Worm (Caenorhabditis elegans) whole organism, L1 larva: ENCODE results near the gene prde-1.

Experiments used
- C34B4.2 ChIP-seq: sonication (generic microtip); optimal IDR thresholded peaks from 2 replicates; lab custom pipeline; 2017; ENCODE audit warnings: mild to moderate bottlenecking, missing genetic modification characterization, missing compliant biosample characterization
- Y116A8C.19 ChIP-seq: sonication (generic microtip); optimal IDR thresholded peaks from 2 replicates; lab custom pipeline; 2016; ENCODE audit warnings: missing compliant biosample characterization, missing genetic modification characterization, borderline replicate concordance
- ama-1 ChIP-seq: fragments of 150-350 bp; optimal IDR thresholded peaks from 2 replicates; lab custom pipeline; 2014
- blmp-1 ChIP-seq: fragments of 150-350 bp; optimal IDR thresholded peaks from 2 replicates; lab custom pipeline; 2014; ENCODE audit warnings: missing biosample characterization, missing genetic modification characterization
- ceh-63 ChIP-seq: fragments of 200-800 bp; sonication (Bioruptor generic); optimal IDR thresholded peaks from 2 replicates; lab custom pipeline; 2018; ENCODE audit warnings: mild to moderate bottlenecking, missing genetic modification characterization, missing compliant biosample characterization
- ceh-8 ChIP-seq: fragments of 200-800 bp; sonication (Bioruptor generic); optimal IDR thresholded peaks from 2 replicates; lab custom pipeline; 2018; ENCODE audit warnings: mild to moderate bottlenecking, missing genetic modification characterization, moderate library complexity, missing compliant biosample characterization
- ceh-90 ChIP-seq: sonication (generic microtip); optimal IDR thresholded peaks from 2 replicates; lab custom pipeline; 2016; ENCODE audit warnings: missing genetic modification characterization, missing compliant biosample characterization
- ces-1 ChIP-seq: fragments of 150-350 bp; optimal IDR thresholded peaks from 2 replicates; lab custom pipeline; 2014; ENCODE audit warnings: missing biosample characterization, missing genetic modification reagents, missing genetic modification characterization
- dsc-1 ChIP-seq: sonication (generic microtip); optimal IDR thresholded peaks from 2 replicates; lab custom pipeline; 2016; ENCODE audit warnings: mild to moderate bottlenecking, missing genetic modification characterization, missing compliant biosample characterization
- efl-1 ChIP-seq, 4 experiments: fragments of 150-350 bp; optimal IDR thresholded peaks in 3 of 4; peaks in 1 of 4; 1 replicate in 1 of 4; 2 replicates in 3 of 4; lab custom pipeline; 2014; ENCODE audit warnings: missing biosample characterization in 2 of 4, missing genetic modification characterization in 2 of 4, missing genetic modification reagents in 2 of 4
- efl-3 ChIP-seq: fragments of 200-800 bp; sonication (Bioruptor generic); optimal IDR thresholded peaks from 2 replicates; lab custom pipeline; 2018; ENCODE audit warnings: mild to moderate bottlenecking, missing genetic modification characterization, missing compliant biosample characterization
- egl-13 ChIP-seq: sonication (generic microtip); optimal IDR thresholded peaks from 2 replicates; lab custom pipeline; 2016; ENCODE audit warnings: missing genotype, missing genetic modification reagents, missing genetic modification characterization, missing compliant biosample characterization
- elt-2 ChIP-seq: sonication (generic microtip); optimal IDR thresholded peaks from 2 replicates; lab custom pipeline; 2016; ENCODE audit warnings: missing genetic modification characterization, mild to moderate bottlenecking, inconsistent platforms, missing compliant biosample characterization, missing genetic modification reagents
- elt-3 ChIP-seq, 6 experiments: fragments of 150-350 bp in 1 of 6; sonication (generic microtip); optimal IDR thresholded peaks; 2 replicates each; lab custom pipeline; 2017 to 2018; ENCODE audit warnings: missing biosample characterization in 6 of 6, missing genetic modification characterization in 6 of 6, inconsistent platforms in 1 of 6
- fkh-10 ChIP-seq: sonication (generic microtip); optimal IDR thresholded peaks from 2 replicates; lab custom pipeline; 2017; ENCODE audit warnings: missing biosample characterization, missing genetic modification reagents, missing genetic modification characterization
- fkh-4 ChIP-seq: sonication (generic microtip); optimal IDR thresholded peaks from 2 replicates; lab custom pipeline; 2016; ENCODE audit warnings: missing compliant biosample characterization, missing genetic modification characterization, borderline replicate concordance
- fkh-8 ChIP-seq: sonication (generic microtip); optimal IDR thresholded peaks from 2 replicates; lab custom pipeline; 2016; ENCODE audit warnings: mild to moderate bottlenecking, missing genetic modification characterization, missing compliant biosample characterization
- grh-1 ChIP-seq: fragments of 200-800 bp; sonication (Bioruptor generic); IDR thresholded peaks from 2 replicates; pipeline ENCODE4 v1.3.6; 2022; ENCODE audit warnings: missing genetic modification reagents, missing genetic modification characterization, missing compliant biosample characterization
- hlh-17 ChIP-seq: fragments of 200-800 bp; sonication (Bioruptor generic); optimal IDR thresholded peaks from 2 replicates; lab custom pipeline; 2018; ENCODE audit warnings: missing genetic modification characterization, mild to moderate bottlenecking, missing compliant biosample characterization, moderate library complexity, borderline replicate concordance
- irx-1 ChIP-seq: sonication (generic microtip); optimal IDR thresholded peaks from 2 replicates; lab custom pipeline; 2016; ENCODE audit warnings: missing genetic modification characterization, missing compliant biosample characterization
- jun-1 ChIP-seq: fragments of 150-350 bp; optimal IDR thresholded peaks from 2 replicates; lab custom pipeline; 2014; ENCODE audit warnings: missing biosample characterization, missing genetic modification reagents, missing genetic modification characterization
- lin-35 ChIP-seq, 2 experiments: fragments of 150-350 bp; optimal IDR thresholded peaks; 2 replicates each; lab custom pipeline; 2014; ENCODE audit warnings: missing biosample characterization in 2 of 2, missing genetic modification characterization in 2 of 2, missing genetic modification reagents in 2 of 2
- mab-9 ChIP-seq: fragments of 200-800 bp; sonication (Bioruptor generic); IDR thresholded peaks from 2 replicates; pipeline ENCODE4 v1.3.6; 2022; ENCODE audit warnings: missing genetic modification reagents, missing genetic modification characterization, missing compliant biosample characterization
- mdl-1 ChIP-seq, 2 experiments: fragments of 150-350 bp; optimal IDR thresholded peaks; 2 replicates each; lab custom pipeline; 2014 to 2017; ENCODE audit warnings: missing biosample characterization in 2 of 2, missing genetic modification characterization in 2 of 2, inconsistent platforms in 1 of 2
- nhr-11 ChIP-seq: fragments of 150-350 bp; optimal IDR thresholded peaks from 2 replicates; lab custom pipeline; 2014; ENCODE audit warnings: missing biosample characterization, missing genetic modification characterization
- nhr-19 ChIP-seq: fragments of 200-800 bp; sonication (Bioruptor generic); conservative IDR thresholded peaks from 2 replicates; pipeline ENCODE4 v1.3.6; 2022; ENCODE audit warnings: missing genetic modification characterization, missing compliant biosample characterization
- nhr-20 ChIP-seq: sonication (generic microtip); optimal IDR thresholded peaks from 2 replicates; lab custom pipeline; 2016; ENCODE audit warnings: mild to moderate bottlenecking, missing genetic modification characterization, missing compliant biosample characterization
- nhr-237 ChIP-seq: fragments of 150-350 bp; optimal IDR thresholded peaks from 2 replicates; lab custom pipeline; 2014; ENCODE audit warnings: missing biosample characterization, missing genetic modification characterization
- nhr-28 ChIP-seq: fragments of 150-350 bp; optimal IDR thresholded peaks from 2 replicates; lab custom pipeline; 2014; ENCODE audit warnings: missing biosample characterization, missing genetic modification characterization
- nhr-47 ChIP-seq: sonication (generic microtip); optimal IDR thresholded peaks from 2 replicates; lab custom pipeline; 2016; ENCODE audit warnings: mild to moderate bottlenecking, missing genetic modification characterization, moderate library complexity, missing compliant biosample characterization
- nhr-76 ChIP-seq: sonication (generic microtip); optimal IDR thresholded peaks from 2 replicates; lab custom pipeline; 2017; ENCODE audit warnings: missing biosample characterization, missing genetic modification characterization
- nhr-77 ChIP-seq: fragments of 150-350 bp; optimal IDR thresholded peaks from 2 replicates; lab custom pipeline; 2014; ENCODE audit warnings: missing biosample characterization, missing genetic modification characterization
- nhr-84 ChIP-seq: sonication (generic microtip); optimal IDR thresholded peaks from 2 replicates; lab custom pipeline; 2017; ENCODE audit warnings: missing biosample characterization, missing genetic modification characterization
- nhr-85 ChIP-seq: sonication (generic microtip); peaks from one replicate; lab custom pipeline; 2016; ENCODE audit warnings: missing genetic modification characterization, inconsistent platforms, missing compliant biosample characterization
- pax-3 ChIP-seq: fragments of 200-800 bp; sonication (Bioruptor generic); optimal IDR thresholded peaks from 2 replicates; lab custom pipeline; 2018; ENCODE audit warnings: mild to moderate bottlenecking, missing genetic modification characterization, moderate library complexity, missing compliant biosample characterization
- pqm-1 ChIP-seq: sonication (generic microtip); optimal IDR thresholded peaks from 3 replicates; lab custom pipeline; 2017; ENCODE audit warnings: missing biosample characterization, missing genetic modification characterization
- rnt-1 ChIP-seq: sonication (generic microtip); optimal IDR thresholded peaks from 2 replicates; lab custom pipeline; 2016; ENCODE audit warnings: mild to moderate bottlenecking, missing genetic modification characterization, moderate library complexity, missing compliant biosample characterization
- skn-1 ChIP-seq: fragments of 150-350 bp; optimal IDR thresholded peaks from 2 replicates; lab custom pipeline; 2014; ENCODE audit warnings: missing biosample characterization, missing genetic modification characterization
- snpc-4 ChIP-seq: fragments of 150-350 bp; optimal IDR thresholded peaks from 2 replicates; lab custom pipeline; 2014; ENCODE audit warnings: missing biosample characterization, missing genetic modification characterization
- sox-4 ChIP-seq: sonication (generic microtip); optimal IDR thresholded peaks from 2 replicates; lab custom pipeline; 2016; ENCODE audit warnings: missing genetic modification characterization, missing compliant biosample characterization
- sptf-1 ChIP-seq: fragments of 150-350 bp; optimal IDR thresholded peaks from 2 replicates; lab custom pipeline; 2014; ENCODE audit warnings: missing biosample characterization, missing genetic modification characterization
- tbx-2 ChIP-seq: sonication (generic microtip); optimal IDR thresholded peaks from 2 replicates; lab custom pipeline; 2016; ENCODE audit warnings: missing genetic modification characterization, missing compliant biosample characterization
- tlp-1 ChIP-seq: fragments of 150-350 bp; optimal IDR thresholded peaks from 2 replicates; lab custom pipeline; 2014; ENCODE audit warnings: missing biosample characterization, missing genetic modification characterization
- unc-130 ChIP-seq: fragments of 150-350 bp; optimal IDR thresholded peaks from 2 replicates; lab custom pipeline; 2017; ENCODE audit warnings: missing biosample characterization, missing genetic modification characterization, inconsistent platforms
- unc-86 ChIP-seq: sonication (generic microtip); optimal IDR thresholded peaks from 2 replicates; lab custom pipeline; 2016; ENCODE audit warnings: missing genetic modification characterization, missing compliant biosample characterization
- unc-98 ChIP-seq: fragments of 200-800 bp; sonication (Bioruptor generic); IDR thresholded peaks from 2 replicates; pipeline ENCODE4 v1.3.6; 2022; ENCODE audit warnings: missing genetic modification characterization, missing compliant biosample characterization
- vab-15 ChIP-seq: sonication (generic microtip); optimal IDR thresholded peaks from 2 replicates; lab custom pipeline; 2017; ENCODE audit warnings: missing genotype, mild to moderate bottlenecking, missing genetic modification characterization, missing compliant biosample characterization
- xbp-1 ChIP-seq: sonication (generic microtip); optimal IDR thresholded peaks from 2 replicates; lab custom pipeline; 2016; ENCODE audit warnings: missing genetic modification characterization, missing compliant biosample characterization
- zag-1 ChIP-seq: fragments of 150-350 bp; optimal IDR thresholded peaks from 2 replicates; lab custom pipeline; 2014; ENCODE audit warnings: missing biosample characterization, missing genetic modification characterization
- zip-4 ChIP-seq: fragments of 200-800 bp; sonication (Bioruptor generic); optimal IDR thresholded peaks from 2 replicates; lab custom pipeline; 2018; ENCODE audit warnings: mild to moderate bottlenecking, missing genetic modification characterization, moderate library complexity, missing compliant biosample characterization
- ztf-11 ChIP-seq, 2 experiments: sonication (generic microtip); optimal IDR thresholded peaks; 2 replicates each; lab custom pipeline; 2016 to 2017; ENCODE audit warnings: missing genetic modification characterization in 2 of 2, missing biosample characterization in 1 of 2, missing compliant biosample characterization in 1 of 2

The prde-1 gene

DNA sequence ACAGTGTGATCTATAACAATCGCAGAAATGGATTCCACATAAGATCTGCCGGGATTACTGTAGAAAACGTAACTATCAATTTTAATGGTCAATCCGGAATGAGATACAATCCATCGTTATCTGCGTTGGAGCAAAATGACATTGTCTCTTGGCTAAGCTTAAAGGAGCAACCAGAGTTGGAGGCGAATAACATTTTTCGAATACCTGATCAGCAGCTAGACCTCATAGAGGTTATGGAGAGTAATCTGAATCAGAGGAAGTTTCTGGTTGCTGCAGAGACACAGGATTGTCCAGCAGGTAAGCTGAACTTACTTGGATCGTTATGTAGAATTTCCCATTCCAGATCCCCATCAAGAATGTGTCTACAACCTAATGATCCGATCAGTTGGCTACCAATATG is 34.4 kb upstream of the prde-1 start:
- no peak for TF ChIP-seq fkh-10 (GFP tag; lab: Kevin White, UChicago)
- no peak for TF ChIP-seq efl-1 (optimal IDR thresholded peaks at IDR 0.05; lab: Kevin White, UChicago)
- TF ChIP-seq efl-1 (GFP tag; optimal IDR thresholded peaks at IDR 0.05 in 1 of 2; lab: Kevin White, UChicago) = peak in 1 of 2 experiments; percentile 79

DNA sequence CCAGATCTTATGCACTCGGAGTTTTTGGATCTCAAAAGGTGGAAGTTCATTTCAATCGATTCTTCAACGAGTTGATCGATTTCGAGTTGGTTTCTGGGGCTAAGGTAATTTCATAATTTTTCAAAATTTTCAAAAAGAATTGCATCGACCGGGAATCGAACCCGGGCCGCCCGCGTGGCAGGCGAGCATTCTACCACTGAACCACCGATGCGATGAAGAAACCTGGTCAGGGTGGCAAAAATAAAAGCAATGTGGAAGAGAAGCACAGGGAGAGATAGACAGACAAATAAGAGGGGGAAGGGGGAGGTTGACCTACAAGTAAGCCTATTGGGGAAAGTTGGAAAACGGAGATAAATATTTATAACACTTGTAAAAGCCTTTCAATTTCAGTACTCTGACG is 33.0 kb upstream of the prde-1 start:
- TF ChIP-seq nhr-28 (tag; lab: Kevin White, UChicago) (no peak), sptf-1 (no peak), nhr-47 (tag; lab: Kevin White, UChicago) (peak; percentile 54), fkh-4 (tag; lab: Kevin White, UChicago) (no peak), nhr-20 (tag; lab: Kevin White, UChicago) (peak; percentile 55), ztf-11 (tag; optimal IDR thresholded peaks at IDR 0.05; lab: Kevin White, UChicago) (peak in 1 of 2 experiments; percentile 4), nhr-85 (peak; percentile 54), fkh-8 (tag; lab: Kevin White, UChicago) (no peak), ama-1 (lab: Kevin White, UChicago) (no peak), vab-15 (no peak), rnt-1 (tag; lab: Kevin White, UChicago) (peak; percentile 73), hlh-17 (GFP tag; lab: Kevin White, UChicago) (no peak), Y116A8C.19 (tag; lab: Kevin White, UChicago) (no peak), nhr-237 (tag; lab: Kevin White, UChicago) (no peak), jun-1 (tag; lab: Kevin White, UChicago) (peak; percentile 0), tbx-2 (tag; lab: Kevin White, UChicago) (peak; percentile 16), irx-1 (tag; lab: Kevin White, UChicago) (no peak), nhr-11 (no peak), dsc-1 (tag; lab: Kevin White, UChicago) (no peak), grh-1 (no peak), efl-1 (optimal IDR thresholded peaks at IDR 0.05; lab: Kevin White, UChicago) (peak in 1 of 2 experiments; percentile 46), efl-1 (GFP tag; optimal IDR thresholded peaks at IDR 0.05 in 1 of 2; lab: Kevin White, UChicago) (peak; percentile 29 to 93), nhr-76 (no peak), mdl-1 (tag; optimal IDR thresholded peaks at IDR 0.05; lab: Kevin White, UChicago) (peak in 1 of 2 experiments; percentile 33), elt-2 (tag; lab: Kevin White, UChicago) (peak; percentile 15), mab-9 (GFP tag; lab: Robert Waterston, UW) (no peak), ceh-63 (GFP tag; lab: Kevin White, UChicago) (no peak), elt-3 (tag; optimal IDR thresholded peaks at IDR 0.05; lab: Kevin White, UChicago) (no peak), ceh-90 (tag; lab: Kevin White, UChicago) (no peak), lin-35 (GFP tag; optimal IDR thresholded peaks at IDR 0.05; lab: Kevin White, UChicago) (peak; percentile 28 to 65), skn-1 (tag; lab: Kevin White, UChicago) (peak; percentile 41), ces-1 (no peak), xbp-1 (tag; lab: Kevin White, UChicago) (peak; percentile 1), egl-13 (tag; lab: Kevin White, UChicago) (no peak), nhr-19 (peak; percentile 57), nhr-77 (peak; percentile 49), pqm-1 (tag; lab: Kevin White, UChicago) (no peak), unc-98 (GFP tag; lab: Robert Waterston, UW) (no peak), snpc-4 (tag; lab: Kevin White, UChicago) (no peak), efl-3 (no peak), nhr-84 (tag; lab: Kevin White, UChicago) (no peak), tlp-1 (tag; lab: Kevin White, UChicago) (no peak), ceh-8 (no peak), unc-86 (tag; lab: Kevin White, UChicago) (no peak), sox-4 (no peak), blmp-1 (tag; lab: Kevin White, UChicago) (no peak), zag-1 (no peak), zip-4 (GFP tag; lab: Kevin White, UChicago) (no peak), unc-130 (tag; lab: Kevin White, UChicago) (no peak), pax-3 (tag; lab: Kevin White, UChicago) (no peak), C34B4.2 (no peak)
